Worm (Caenorhabditis elegans): Measurements from ENCODE around the gene EEED8.14.
A peak's percentile ranks its signal among the peaks of the same experiment; 100 is the strongest.

EEED8.14 gene

ce11 chrII:5373275-5374047 is 40.4 kb downstream of the EEED8.14 start, which contains the start of the genes agt-2 and F09E5.3 (continued):
- TF ChIP-seq egl-27 (tag; optimal IDR thresholded peaks at IDR 0.05): peak; percentile 81
- peak; percentile 24 for TF ChIP-seq ceh-82 (tag; optimal IDR thresholded peaks at IDR 0.05)
- TF ChIP-seq peb-1 (tag; optimal IDR thresholded peaks at IDR 0.05): no peak
- TF ChIP-seq blmp-1 (tag; optimal IDR thresholded peaks at IDR 0.05; ENCODE audit: insufficient read depth): peak; percentile 63
- peak; percentile 89 for TF ChIP-seq sma-3 (GFP tag; optimal IDR thresholded peaks at IDR 0.05)
- peak; percentile 83 for TF ChIP-seq ztf-4 (tag; optimal IDR thresholded peaks at IDR 0.05)
- no peak for TF ChIP-seq nhr-11 (tag; optimal IDR thresholded peaks at IDR 0.05)
- TF ChIP-seq unc-39 (tag; optimal IDR thresholded peaks at IDR 0.05): no peak
- TF ChIP-seq alr-1 (tag; optimal IDR thresholded peaks at IDR 0.05): no peak
- peak; percentile 60 for TF ChIP-seq lin-11 (tag; optimal IDR thresholded peaks at IDR 0.05)
- peak; percentile 92 for TF ChIP-seq gmeb-1 (tag; optimal IDR thresholded peaks at IDR 0.05)
- no peak for TF ChIP-seq aly-2 (tag; optimal IDR thresholded peaks at IDR 0.05)
- TF ChIP-seq nhr-23 (tag; optimal IDR thresholded peaks at IDR 0.05): no peak
- no peak for TF ChIP-seq elt-3 (tag; optimal IDR thresholded peaks at IDR 0.05)
- peak; percentile 37 for TF ChIP-seq nhr-10 (tag; optimal IDR thresholded peaks at IDR 0.05)
- TF ChIP-seq ZK546.5 (tag; optimal IDR thresholded peaks at IDR 0.05): peak; percentile 43
- peak; percentile 86 for TF ChIP-seq nhr-21 (tag; optimal IDR thresholded peaks at IDR 0.05)
- TF ChIP-seq R02D3.7 (tag; optimal IDR thresholded peaks at IDR 0.05): peak; percentile 50
- TF ChIP-seq nhr-237 (tag; optimal IDR thresholded peaks at IDR 0.05): peak; percentile 11
- TF ChIP-seq unc-62 (GFP tag; optimal IDR thresholded peaks at IDR 0.05): no peak
- TF ChIP-seq F13H6.1 (tag; optimal IDR thresholded peaks at IDR 0.05): peak; percentile 92
- peak; percentile 71 for TF ChIP-seq ama-1 (optimal IDR thresholded peaks at IDR 0.05)

- TF ChIP-seq nhr-129 (tag; optimal IDR thresholded peaks at IDR 0.05): no peak
- TF ChIP-seq nhr-23 (tag; optimal IDR thresholded peaks at IDR 0.05): no peak
- TF ChIP-seq nhr-12 (tag; optimal IDR thresholded peaks at IDR 0.05): no peak
- no peak for TF ChIP-seq lsy-2 (tag; optimal IDR thresholded peaks at IDR 0.05)
- TF ChIP-seq nhr-25 (tag; optimal IDR thresholded peaks at IDR 0.05): no peak
- TF ChIP-seq lin-39 (tag; optimal IDR thresholded peaks at IDR 0.05): no peak
- TF ChIP-seq egl-27 (tag; optimal IDR thresholded peaks at IDR 0.05): no peak
- TF ChIP-seq ama-1 (optimal IDR thresholded peaks at IDR 0.05): no peak
- no peak for TF ChIP-seq nhr-10 (tag; optimal IDR thresholded peaks at IDR 0.05)
- TF ChIP-seq ztf-11 (tag; optimal IDR thresholded peaks at IDR 0.05): no peak
- TF ChIP-seq unc-55 (GFP tag; optimal IDR thresholded peaks at IDR 0.05): no peak
- no peak for TF ChIP-seq lin-13 (GFP tag; optimal IDR thresholded peaks at IDR 0.05)
- no peak for TF ChIP-seq ceh-16 (tag; optimal IDR thresholded peaks at IDR 0.05)
- TF ChIP-seq nhr-11 (tag; optimal IDR thresholded peaks at IDR 0.05): no peak
- TF ChIP-seq sma-9 (GFP tag; optimal IDR thresholded peaks at IDR 0.05): no peak
- TF ChIP-seq sma-9 (tag; optimal IDR thresholded peaks at IDR 0.05): no peak
These were observed 43.2 kb downstream of the EEED8.14 start, which contains the start of gene F09E5.12 for ce11 chrII:5370641-5371040. TSS of gene F09E5.12 (minus strand) at chrII:5370741.

ce11 chrII:5365645-5366044 is 48.2 kb downstream of the EEED8.14 start, which contains the start of gene F09E5.16:
TSS of gene F09E5.16 (minus strand) at chrII:5365745.
- TF ChIP-seq nhr-10 (tag; optimal IDR thresholded peaks at IDR 0.05) (no peak), sem-4 (tag; optimal IDR thresholded peaks at IDR 0.05) (no peak), nhr-77 (tag; optimal IDR thresholded peaks at IDR 0.05) (no peak), lin-13 (GFP tag; optimal IDR thresholded peaks at IDR 0.05) (no peak), nhr-6 (tag; optimal IDR thresholded peaks at IDR 0.05) (no peak), ceh-16 (tag; optimal IDR thresholded peaks at IDR 0.05) (no peak), unc-62 (GFP tag; optimal IDR thresholded peaks at IDR 0.05) (no peak), mab-5 (tag; optimal IDR thresholded peaks at IDR 0.05) (no peak), C34F6.9 (tag; optimal IDR thresholded peaks at IDR 0.05) (no peak), ceh-82 (tag; optimal IDR thresholded peaks at IDR 0.05) (no peak), snpc-4 (tag; optimal IDR thresholded peaks at IDR 0.05) (no peak), ZK546.5 (tag; optimal IDR thresholded peaks at IDR 0.05) (no peak), mbf-1 (tag; optimal IDR thresholded peaks at IDR 0.05) (no peak), ztf-1 (GFP tag; conservative IDR thresholded peaks at IDR 0.05) (no peak), nhr-129 (tag; optimal IDR thresholded peaks at IDR 0.05) (no peak), mdl-1 (tag; optimal IDR thresholded peaks at IDR 0.05) (no peak), blmp-1 (tag; optimal IDR thresholded peaks at IDR 0.05; ENCODE audit: insufficient read depth) (no peak), lin-39 (tag; optimal IDR thresholded peaks at IDR 0.05) (no peak), sma-9 (GFP tag; optimal IDR thresholded peaks at IDR 0.05) (no peak), sma-9 (tag; optimal IDR thresholded peaks at IDR 0.05) (no peak)
